Fruit fly (Drosophila melanogaster) whole organism, embryonic: Measurements from ENCODE around the gene CG42798.

ENCODE experiments used
- Aef1 ChIP-seq: fragments of 200-800 bp; sonication (Bioruptor generic); IDR thresholded peaks from 3 replicates; pipeline ENCODE4 v1.3.6; 2022; ENCODE audit warnings: missing biosample characterization, missing genetic modification characterization
- Atf-2 ChIP-seq: fragments of 200-800 bp; sonication (Bioruptor generic); optimal IDR thresholded peaks from 2 replicates; lab custom pipeline; 2016; ENCODE audit warnings: missing biosample characterization, missing genetic modification characterization
- B-H1 ChIP-seq: fragments of 200-800 bp; sonication (Bioruptor generic); IDR thresholded peaks from 3 replicates; pipeline ENCODE4 v1.3.6; 2022; ENCODE audit warnings: missing biosample characterization, missing genetic modification characterization
- Bgb ChIP-seq: fragments of 200-800 bp; sonication (Bioruptor generic); IDR thresholded peaks from 2 replicates; pipeline ENCODE4 v1.3.6; 2022; ENCODE audit warnings: missing biosample characterization, missing genetic modification characterization; ENCODE audit not compliant: partially characterized antibody
- CG11093 ChIP-seq: fragments of 200-800 bp; sonication (Bioruptor generic); IDR thresholded peaks from 3 replicates; pipeline ENCODE4 v1.3.6; 2022; ENCODE audit warnings: missing biosample characterization, missing genetic modification characterization
- CG11695 ChIP-seq: fragments of 200-800 bp; sonication (Bioruptor generic); IDR thresholded peaks from 3 replicates; pipeline ENCODE4 v1.3.6; 2022; ENCODE audit warnings: missing biosample characterization, missing genetic modification characterization
- CG11723 ChIP-seq: fragments of 200-800 bp; sonication (Bioruptor generic); optimal IDR thresholded peaks from 2 replicates; lab custom pipeline; 2017; ENCODE audit warnings: missing biosample characterization, mild to moderate bottlenecking, missing genetic modification characterization
- CG12104 ChIP-seq: fragments of 200-800 bp; sonication (Bioruptor generic); optimal IDR thresholded peaks from 3 replicates; lab custom pipeline; 2016; ENCODE audit warnings: missing biosample characterization, missing genetic modification characterization
- CG12299 ChIP-seq: fragments of 200-800 bp; sonication (Bioruptor generic); optimal IDR thresholded peaks from 2 replicates; lab custom pipeline; 2018; ENCODE audit warnings: missing biosample characterization, mild to moderate bottlenecking, missing genetic modification characterization
- CG17186 ChIP-seq: fragments of 200-800 bp; sonication (Bioruptor generic); optimal IDR thresholded peaks from 3 replicates; lab custom pipeline; 2017; ENCODE audit warnings: missing biosample characterization, missing genetic modification reagents, missing genetic modification characterization
- CG1792 ChIP-seq: fragments of 200-800 bp; sonication (Bioruptor generic); optimal IDR thresholded peaks from 2 replicates; lab custom pipeline; 2016; ENCODE audit warnings: missing biosample characterization, missing genetic modification characterization
- CG2120 ChIP-seq: fragments of 200-800 bp; sonication (Bioruptor generic); optimal IDR thresholded peaks from 3 replicates; lab custom pipeline; 2016; ENCODE audit warnings: missing biosample characterization, missing genetic modification characterization
- CG30403 ChIP-seq: fragments of 200-800 bp; sonication (Bioruptor generic); optimal IDR thresholded peaks from 3 replicates; lab custom pipeline; 2016; ENCODE audit warnings: missing biosample characterization, missing genetic modification characterization
- CG31224 ChIP-seq: fragments of 200-800 bp; sonication (Bioruptor generic); IDR thresholded peaks from 2 replicates; pipeline ENCODE4 v1.3.6; 2022; ENCODE audit warnings: missing biosample characterization, missing genetic modification characterization
- CG32532 ChIP-seq: fragments of 200-800 bp; sonication (Bioruptor generic); IDR thresholded peaks from 2 replicates; pipeline ENCODE4 v1.3.6; 2022; ENCODE audit warnings: missing biosample characterization, missing genetic modification characterization
- CG34376 ChIP-seq: fragments of 200-800 bp; sonication (Bioruptor generic); optimal IDR thresholded peaks from 2 replicates; lab custom pipeline; 2018; ENCODE audit warnings: missing biosample characterization, mild to moderate bottlenecking, missing genetic modification characterization
- CG3847 ChIP-seq: fragments of 200-800 bp; sonication (Bioruptor generic); IDR thresholded peaks from 2 replicates; pipeline ENCODE4 v1.3.6; 2022; ENCODE audit warnings: missing biosample characterization, missing genetic modification characterization
- CG5245 ChIP-seq: fragments of 200-800 bp; sonication (Bioruptor generic); optimal IDR thresholded peaks from 3 replicates; lab custom pipeline; 2016; ENCODE audit warnings: missing biosample characterization, missing genetic modification characterization
- CG6272 ChIP-seq: fragments of 200-800 bp; sonication (Bioruptor generic); IDR thresholded peaks from 2 replicates; pipeline ENCODE4 v1.3.6; 2022; ENCODE audit warnings: missing biosample characterization, missing genetic modification characterization
- CG9727 ChIP-seq: fragments of 200-800 bp; sonication (Bioruptor generic); optimal IDR thresholded peaks from 3 replicates; lab custom pipeline; 2017; ENCODE audit warnings: missing biosample characterization, mild to moderate bottlenecking, missing genetic modification characterization
- CG9817 ChIP-seq: fragments of 200-800 bp; sonication (Bioruptor generic); optimal IDR thresholded peaks from 2 replicates; lab custom pipeline; 2018; ENCODE audit warnings: missing biosample characterization, mild to moderate bottlenecking, missing genetic modification characterization, moderate library complexity
- CG9932 ChIP-seq: fragments of 200-800 bp; sonication (Bioruptor generic); IDR thresholded peaks from 2 replicates; pipeline ENCODE4 v1.3.6; 2022; ENCODE audit warnings: missing biosample characterization, missing genetic modification characterization
- Dip2 ChIP-seq: fragments of 200-800 bp; sonication (Bioruptor generic); IDR thresholded peaks from 2 replicates; pipeline ENCODE4 v1.3.6; 2022; ENCODE audit warnings: missing biosample characterization, missing genetic modification characterization
- Ets65A ChIP-seq: fragments of 200-800 bp; sonication (Bioruptor generic); peaks from one replicate; lab custom pipeline; 2016; ENCODE audit warnings: missing biosample characterization, missing genetic modification characterization
- HHEX ChIP-seq: fragments of 200-800 bp; sonication (Bioruptor generic); optimal IDR thresholded peaks from 3 replicates; lab custom pipeline; 2017; ENCODE audit warnings: missing biosample characterization, mild to moderate bottlenecking, missing genetic modification characterization, missing genetic modification reagents
- Hr39 ChIP-seq: fragments of >200 bp; optimal IDR thresholded peaks from 2 replicates; lab custom pipeline; 2017
- MESR4 ChIP-seq: fragments of 200-800 bp; sonication (Bioruptor generic); optimal IDR thresholded peaks from 2 replicates; lab custom pipeline; 2018; ENCODE audit warnings: missing biosample characterization, mild to moderate bottlenecking, missing genetic modification characterization, moderate library complexity
- Ssrp ChIP-seq: fragments of 200-800 bp; sonication (Bioruptor generic); optimal IDR thresholded peaks from 2 replicates; lab custom pipeline; 2018; ENCODE audit warnings: missing biosample characterization, mild to moderate bottlenecking, missing genetic modification characterization, moderate library complexity
- chn ChIP-seq: fragments of 200-800 bp; sonication (Bioruptor generic); optimal IDR thresholded peaks from 2 replicates; lab custom pipeline; 2016; ENCODE audit warnings: missing biosample characterization, missing genetic modification characterization
- da ChIP-seq: fragments of 200-800 bp; sonication (Bioruptor generic); optimal IDR thresholded peaks from 2 replicates; lab custom pipeline; 2016; ENCODE audit warnings: missing biosample characterization, missing genetic modification characterization
- dysf ChIP-seq: fragments of 200-800 bp; sonication (Bioruptor generic); IDR thresholded peaks from 3 replicates; pipeline ENCODE4 v1.3.6; 2022; ENCODE audit warnings: missing biosample characterization, missing genetic modification characterization
- emc ChIP-seq: fragments of 200-800 bp; sonication (Bioruptor generic); optimal IDR thresholded peaks from 2 replicates; lab custom pipeline; 2016; ENCODE audit warnings: missing biosample characterization, missing genetic modification characterization
- gro ChIP-seq: fragments of 200-800 bp; sonication (Bioruptor generic); optimal IDR thresholded peaks from 2 replicates; lab custom pipeline; 2016; ENCODE audit warnings: missing biosample characterization, missing genetic modification characterization
- gt ChIP-seq: fragments of 200-800 bp; sonication (Bioruptor generic); IDR thresholded peaks from 2 replicates; pipeline ENCODE4 v1.3.6; 2022; ENCODE audit warnings: missing biosample characterization, missing genetic modification characterization
- mirr ChIP-seq: fragments of 200-800 bp; sonication (Bioruptor generic); optimal IDR thresholded peaks from 3 replicates; lab custom pipeline; 2018; ENCODE audit warnings: missing biosample characterization, mild to moderate bottlenecking, missing genetic modification characterization
- nerfin-1 ChIP-seq: fragments of 200-800 bp; sonication (Bioruptor generic); optimal IDR thresholded peaks from 3 replicates; lab custom pipeline; 2019; ENCODE audit warnings: missing biosample characterization, mild to moderate bottlenecking, missing genetic modification characterization, moderate library complexity
- nmo ChIP-seq: fragments of 200-800 bp; sonication (Bioruptor generic); optimal IDR thresholded peaks from 2 replicates; lab custom pipeline; 2018; ENCODE audit warnings: missing biosample characterization, mild to moderate bottlenecking, missing genetic modification characterization, moderate library complexity
- pb ChIP-seq: fragments of 200-800 bp; sonication (Bioruptor generic); optimal IDR thresholded peaks from 3 replicates; lab custom pipeline; 2016; ENCODE audit warnings: missing biosample characterization, missing genetic modification characterization
- ro ChIP-seq: fragments of 200-800 bp; sonication (Bioruptor generic); IDR thresholded peaks from 2 replicates; pipeline ENCODE4 v1.3.6; 2022; ENCODE audit warnings: missing biosample characterization, missing genetic modification characterization
- sc ChIP-seq, 3 experiments: fragments of >200 bp in 2 of 3; fragments of 200-800 bp in 1 of 3; sonication (Bioruptor generic) in 1 of 3; optimal IDR thresholded peaks; 2 replicates in 2 of 3; 3 replicates in 1 of 3; lab custom pipeline; 2017; ENCODE audit warnings: mild to moderate bottlenecking in 1 of 3, missing biosample characterization in 1 of 3, missing genetic modification characterization in 1 of 3, missing genetic modification reagents in 1 of 3
- shn ChIP-seq: fragments of 200-800 bp; sonication (Bioruptor generic); optimal IDR thresholded peaks from 3 replicates; lab custom pipeline; 2016; ENCODE audit warnings: missing biosample characterization, missing genetic modification characterization
- sim ChIP-seq: fragments of 200-800 bp; sonication (Bioruptor generic); IDR thresholded peaks from 2 replicates; pipeline ENCODE4 v1.3.6; 2022; ENCODE audit warnings: missing biosample characterization, missing genetic modification characterization
- stc ChIP-seq: fragments of 200-800 bp; sonication (Bioruptor generic); IDR thresholded peaks from 2 replicates; pipeline ENCODE4 v1.3.6; 2022; ENCODE audit warnings: missing biosample characterization, missing genetic modification characterization
- sug ChIP-seq: fragments of 200-800 bp; optimal IDR thresholded peaks from 2 replicates; lab custom pipeline; 2019; ENCODE audit warnings: missing biosample characterization, mild to moderate bottlenecking, missing genetic modification characterization, moderate library complexity
- tio ChIP-seq: fragments of 200-800 bp; sonication (Bioruptor generic); optimal IDR thresholded peaks from 2 replicates; lab custom pipeline; 2017; ENCODE audit warnings: missing biosample characterization, missing genetic modification characterization, inconsistent platforms
- toy ChIP-seq: fragments of 200-800 bp; sonication (Bioruptor generic); IDR thresholded peaks from 2 replicates; pipeline ENCODE4 v1.3.6; 2022; ENCODE audit warnings: missing biosample characterization, missing genetic modification characterization
- unc-4 ChIP-seq: fragments of 200-800 bp; sonication (Bioruptor generic); IDR thresholded peaks from 2 replicates; pipeline ENCODE4 v1.3.6; 2022; ENCODE audit warnings: missing biosample characterization, missing genetic modification characterization; ENCODE audit not compliant: partially characterized antibody
- vvl ChIP-seq: fragments of 200-800 bp; sonication (Bioruptor generic); IDR thresholded peaks from 2 replicates; pipeline ENCODE4 v1.3.6; 2022; ENCODE audit warnings: missing biosample characterization, missing genetic modification characterization
- yki ChIP-seq: fragments of >200 bp; optimal IDR thresholded peaks from 3 replicates; lab custom pipeline; 2018
- z ChIP-seq: fragments of 200-800 bp; sonication (Bioruptor generic); IDR thresholded peaks from 3 replicates; pipeline ENCODE4 v1.3.6; 2022; ENCODE audit warnings: missing biosample characterization, missing genetic modification characterization

CG42798 gene

DNA sequence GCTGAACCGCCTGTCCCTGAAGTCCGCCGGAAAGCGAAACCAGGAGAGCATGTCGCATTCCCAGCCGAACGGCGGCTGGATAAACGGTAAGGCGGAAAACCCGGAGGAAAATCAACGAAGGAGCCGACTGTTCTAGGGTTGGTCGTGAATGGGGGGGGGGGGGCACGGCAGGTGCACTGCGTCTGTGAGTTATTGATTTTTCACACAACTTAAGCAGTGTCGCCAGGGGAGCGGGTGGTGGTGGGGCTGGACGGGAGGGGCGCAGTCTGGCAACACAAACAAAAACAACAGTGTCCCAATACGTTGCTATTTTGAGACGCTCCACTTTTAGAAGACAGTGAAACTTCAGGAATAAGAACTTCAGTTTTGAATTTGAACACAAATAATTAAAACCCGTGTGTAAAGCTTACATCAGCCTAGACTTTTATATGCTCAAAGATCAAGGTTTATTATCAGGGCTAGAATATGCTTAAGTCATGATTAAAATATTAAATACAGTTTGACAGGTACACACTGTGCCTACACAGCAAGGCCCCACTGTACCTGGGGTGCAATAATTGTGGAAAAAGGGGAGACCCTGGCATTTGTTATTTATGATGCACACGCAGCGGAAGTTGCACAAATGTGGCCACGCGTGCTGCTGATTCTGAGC lies 20.2 kb upstream of the CG42798 start (continued):
- TF ChIP-seq CG17186 = peak; percentile 22
- peak; percentile 58 for TF ChIP-seq CG9817
- TF ChIP-seq CG9932 (GFP tag; lab: Robert Waterston, UW) = peak; percentile 49
- peak; percentile 28 for TF ChIP-seq gro
- TF ChIP-seq nmo (GFP tag; lab: Kevin White, UChicago) = peak; percentile 74
- peak; percentile 57; the same call in 2 of the 3 replicates for TF ChIP-seq Aef1 (GFP tag; lab: Robert Waterston, UW)
- TF ChIP-seq chn (GFP tag; lab: Kevin White, UChicago) = peak; percentile 59
- peak; percentile 65 for TF ChIP-seq CG30403
- no peak for TF ChIP-seq Bgb (GFP tag; lab: Robert Waterston, UW)
- peak; percentile 65 for TF ChIP-seq Ssrp (tag; lab: Kevin White, UChicago)
- TF ChIP-seq CG5245 = peak; percentile 64

DNA sequence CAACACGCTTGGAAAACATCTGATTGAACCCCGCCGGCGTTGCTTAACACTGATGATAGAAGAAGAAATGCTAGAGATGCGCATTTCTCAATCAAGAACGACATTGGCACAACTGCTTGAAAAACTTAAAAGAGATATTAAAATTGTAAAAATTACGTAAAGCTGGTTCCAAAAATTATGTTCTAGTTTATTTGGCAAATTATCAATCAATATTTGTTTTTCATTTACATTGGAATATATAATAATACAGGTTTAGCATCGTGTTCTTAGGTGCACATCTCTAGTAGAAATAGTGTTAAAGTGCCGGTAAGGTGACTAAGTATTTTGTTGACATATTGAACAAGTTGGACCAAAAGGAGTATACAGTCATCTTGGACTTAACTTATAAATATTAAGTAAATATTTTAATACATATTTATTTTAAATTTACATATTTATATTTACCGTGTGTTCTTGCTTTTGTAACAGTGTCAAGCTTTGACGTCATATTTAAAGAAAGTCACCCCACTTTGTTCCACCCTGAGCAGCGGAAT lies 15.1 kb upstream of the CG42798 start, which contains the start of the genes Brf and sds22:
Gene Brf (minus strand): TSS at position 25 of the 533 bp plus-strand sequence.
Gene sds22 (plus strand): TSS at position 282 of the 533 bp plus-strand sequence.
- TF ChIP-seq Dip2 (GFP tag; lab: Robert Waterston, UW) = peak; percentile 46; the same call in 1 of the 2 replicates
- no peak for TF ChIP-seq Hr39 (lab: Kevin White, UChicago)
- TF ChIP-seq CG9727 (GFP tag; lab: Kevin White, UChicago) = peak; percentile 95
- TF ChIP-seq unc-4 (GFP tag; lab: Robert Waterston, UW) = peak; percentile 79
- peak; percentile 93 for TF ChIP-seq nerfin-1 (tag; lab: Kevin White, UChicago)
- TF ChIP-seq stc (GFP tag; lab: Robert Waterston, UW) = peak; percentile 85
- peak; percentile 84; the same call in 1 of the 2 replicates for TF ChIP-seq ro (GFP tag; lab: Robert Waterston, UW)
- TF ChIP-seq CG11695 (GFP tag; lab: Robert Waterston, UW) = peak; percentile 87
- peak; percentile 83 for TF ChIP-seq CG31224 (GFP tag; lab: Robert Waterston, UW)
- TF ChIP-seq CG12104 (GFP tag; lab: Kevin White, UChicago) = peak; percentile 94
- TF ChIP-seq B-H1 (GFP tag; lab: Robert Waterston, UW) = peak; percentile 85
- peak; percentile 94 for TF ChIP-seq shn (GFP tag; lab: Kevin White, UChicago)
- TF ChIP-seq CG12299 (tag; lab: Kevin White, UChicago) = peak; percentile 90
- TF ChIP-seq vvl (GFP tag; lab: Robert Waterston, UW) = peak; percentile 95
- peak; percentile 95 for TF ChIP-seq CG32532
- TF ChIP-seq sc (optimal IDR thresholded peaks at IDR 0.05; lab: Kevin White, UChicago) = no peak
- peak; percentile 88 for TF ChIP-seq sc (GFP tag; optimal IDR thresholded peaks at IDR 0.05; lab: Kevin White, UChicago)
- TF ChIP-seq emc (GFP tag; lab: Kevin White, UChicago) = peak; percentile 91
- peak; percentile 99 for TF ChIP-seq Ets65A (GFP tag; lab: Kevin White, UChicago)
- TF ChIP-seq chn (GFP tag; lab: Kevin White, UChicago) = peak; percentile 97
- TF ChIP-seq HHEX = peak; percentile 92
- peak; percentile 85 for TF ChIP-seq gt (GFP tag; lab: Robert Waterston, UW)
- TF ChIP-seq da (GFP tag; lab: Kevin White, UChicago) = peak; percentile 87
- TF ChIP-seq CG34376 (GFP tag; lab: Kevin White, UChicago) = peak; percentile 93
- TF ChIP-seq sug = peak; percentile 97
- peak; percentile 98 for TF ChIP-seq CG2120 (GFP tag; lab: Kevin White, UChicago)
- TF ChIP-seq mirr (GFP tag; lab: Kevin White, UChicago) = peak; percentile 90
- peak; percentile 93 for TF ChIP-seq CG1792 (GFP tag; lab: Kevin White, UChicago)
- peak; percentile 84; the same call in 1 of the 2 replicates for TF ChIP-seq toy
- peak; percentile 36 for TF ChIP-seq MESR4 (GFP tag; lab: Kevin White, UChicago)
- peak; percentile 96 for TF ChIP-seq dysf (GFP tag; lab: Robert Waterston, UW)
- TF ChIP-seq z (GFP tag; lab: Robert Waterston, UW) = peak; percentile 41; the same call in 1 of the 3 replicates
- peak; percentile 94 for TF ChIP-seq Atf-2 (GFP tag; lab: Kevin White, UChicago)
- TF ChIP-seq CG6272 = peak; percentile 96
- TF ChIP-seq CG11093 = peak; percentile 89
- peak; percentile 93 for TF ChIP-seq tio (GFP tag; lab: Kevin White, UChicago)
- TF ChIP-seq sim (GFP tag; lab: Robert Waterston, UW) = peak; percentile 73
- peak; percentile 97 for TF ChIP-seq CG3847
- TF ChIP-seq CG11723 (GFP tag; lab: Kevin White, UChicago) = peak; percentile 88
- TF ChIP-seq yki = no peak
- peak; percentile 84 for TF ChIP-seq pb (GFP tag; lab: Kevin White, UChicago)
